Fruit fly (Drosophila melanogaster) whole organism, embryonic: Measurements from ENCODE around the gene CG42299.

Experiments used
- Awh ChIP-seq: fragments of 200-800 bp; sonication (Bioruptor generic); IDR thresholded peaks from 2 replicates; pipeline ENCODE4, ENCODE4 v1.3.6; 2022; ENCODE audit warnings: missing biosample characterization, missing genetic modification characterization
- CG10462 ChIP-seq: fragments of 200-800 bp; sonication (Bioruptor generic); optimal IDR thresholded peaks from 2 replicates; lab custom pipeline; 2016; ENCODE audit warnings: missing biosample characterization, missing genetic modification characterization
- CG11504 ChIP-seq: fragments of 200-800 bp; sonication (Bioruptor generic); optimal IDR thresholded peaks from 3 replicates; lab custom pipeline; 2019; ENCODE audit warnings: missing biosample characterization, mild to moderate bottlenecking, missing genetic modification characterization, moderate library complexity
- CG12071 ChIP-seq: fragments of 200-800 bp; sonication (Bioruptor generic); optimal IDR thresholded peaks from 3 replicates; lab custom pipeline; 2018; ENCODE audit warnings: missing biosample characterization, mild to moderate bottlenecking, missing genetic modification characterization
- CG12219 ChIP-seq: fragments of 200-800 bp; sonication (Bioruptor generic); optimal IDR thresholded peaks from 3 replicates; lab custom pipeline; 2018; ENCODE audit warnings: missing biosample characterization, mild to moderate bottlenecking, missing genetic modification characterization
- CG12299 ChIP-seq: fragments of 200-800 bp; sonication (Bioruptor generic); optimal IDR thresholded peaks from 2 replicates; lab custom pipeline; 2018; ENCODE audit warnings: missing biosample characterization, mild to moderate bottlenecking, missing genetic modification characterization
- CG14667 ChIP-seq: fragments of 200-800 bp; sonication (Bioruptor generic); IDR thresholded peaks from 2 replicates; pipeline ENCODE4 v1.3.6; 2022; ENCODE audit warnings: missing biosample characterization, missing genetic modification characterization
- CG15011 ChIP-seq: fragments of 200-800 bp; sonication (Bioruptor generic); optimal IDR thresholded peaks from 3 replicates; lab custom pipeline; 2018; ENCODE audit warnings: missing biosample characterization, mild to moderate bottlenecking, missing genetic modification characterization
- CG15514 ChIP-seq: fragments of 200-800 bp; sonication (Bioruptor generic); optimal IDR thresholded peaks from 3 replicates; lab custom pipeline; 2017; ENCODE audit warnings: missing biosample characterization, missing genetic modification characterization, mild to moderate bottlenecking, moderate library complexity, missing genetic modification reagents
- CG1603 ChIP-seq: fragments of 200-800 bp; sonication (Bioruptor generic); optimal IDR thresholded peaks from 2 replicates; lab custom pipeline; 2019; ENCODE audit warnings: missing biosample characterization, mild to moderate bottlenecking, missing genetic modification characterization, moderate library complexity
- CG17612 ChIP-seq: fragments of 200-800 bp; sonication (Bioruptor generic); IDR thresholded peaks from 2 replicates; pipeline ENCODE4 v1.3.6; 2022; ENCODE audit warnings: missing biosample characterization, missing genetic modification characterization
- CG18262 ChIP-seq: fragments of 200-800 bp; optimal IDR thresholded peaks from 3 replicates; lab custom pipeline; 2019; ENCODE audit warnings: missing biosample characterization, mild to moderate bottlenecking, missing genetic modification characterization, moderate library complexity
- CG18599 ChIP-seq: fragments of 200-800 bp; sonication (Bioruptor generic); optimal IDR thresholded peaks from 3 replicates; lab custom pipeline; 2017; ENCODE audit warnings: missing biosample characterization, missing genetic modification characterization, mild to moderate bottlenecking, moderate library complexity, missing genetic modification reagents
- CG4328 ChIP-seq: fragments of 200-800 bp; sonication (Bioruptor generic); optimal IDR thresholded peaks from 3 replicates; lab custom pipeline; 2017; ENCODE audit warnings: missing biosample characterization, missing genetic modification reagents, missing genetic modification characterization
- CG7271 ChIP-seq: fragments of 200-800 bp; sonication (Bioruptor generic); optimal IDR thresholded peaks from 2 replicates; lab custom pipeline; 2018; ENCODE audit warnings: missing biosample characterization, mild to moderate bottlenecking, missing genetic modification characterization, moderate library complexity
- CG7786 ChIP-seq: fragments of 200-800 bp; sonication (Bioruptor generic); optimal IDR thresholded peaks from 2 replicates; lab custom pipeline; 2016; ENCODE audit warnings: missing biosample characterization, missing genetic modification characterization
- CG9609 ChIP-seq: fragments of 200-800 bp; sonication (Bioruptor generic); optimal IDR thresholded peaks from 3 replicates; lab custom pipeline; 2016; ENCODE audit warnings: missing biosample characterization, missing genetic modification characterization
- CTCF ChIP-seq: fragments of 200-800 bp; sonication (Bioruptor generic); optimal IDR thresholded peaks from 2 replicates; lab custom pipeline; 2017; ENCODE audit warnings: missing biosample characterization, mild to moderate bottlenecking, missing genetic modification characterization, moderate library complexity
- Dad ChIP-seq: fragments of 200-800 bp; sonication (Bioruptor generic); optimal IDR thresholded peaks from 3 replicates; lab custom pipeline; 2016; ENCODE audit warnings: missing biosample characterization, missing genetic modification characterization
- Deaf1 ChIP-seq: fragments of 200-800 bp; optimal IDR thresholded peaks from 3 replicates; lab custom pipeline; 2019; ENCODE audit warnings: missing biosample characterization, mild to moderate bottlenecking, missing genetic modification characterization, moderate library complexity
- Fer3 ChIP-seq: fragments of 200-800 bp; sonication (Bioruptor generic); optimal IDR thresholded peaks from 2 replicates; lab custom pipeline; 2018; ENCODE audit warnings: missing biosample characterization, mild to moderate bottlenecking, missing genetic modification characterization, moderate library complexity
- Hr78 ChIP-seq, 2 experiments: fragments of 200-800 bp in 1 of 2; fragments of >200 bp in 1 of 2; sonication (Bioruptor generic) in 1 of 2; optimal IDR thresholded peaks; 2 replicates each; lab custom pipeline; 2017 to 2019; ENCODE audit warnings: missing biosample characterization in 2 of 2, missing genetic modification characterization in 2 of 2, mild to moderate bottlenecking in 1 of 2, moderate library complexity in 1 of 2
- Jarid2 ChIP-seq: fragments of 200-800 bp; sonication (Bioruptor generic); optimal IDR thresholded peaks from 3 replicates; lab custom pipeline; 2017; ENCODE audit warnings: mild to moderate bottlenecking, missing biosample characterization, missing genetic modification reagents, missing genetic modification characterization
- NC2α ChIP-seq: fragments of 200-800 bp; sonication (Bioruptor generic); optimal IDR thresholded peaks from 2 replicates; lab custom pipeline; 2016; ENCODE audit warnings: missing biosample characterization, missing genetic modification characterization
- Ptx1 ChIP-seq: fragments of 200-800 bp; sonication (Bioruptor generic); IDR thresholded peaks from 2 replicates; pipeline ENCODE4 v1.3.6; 2022; ENCODE audit warnings: missing biosample characterization, missing genetic modification characterization
- Rx ChIP-seq: fragments of 200-800 bp; sonication (Bioruptor generic); IDR thresholded peaks from 2 replicates; pipeline ENCODE4 v1.3.6; 2022; ENCODE audit warnings: missing biosample characterization, missing genetic modification characterization
- Scr ChIP-seq: fragments of 200-800 bp; sonication (Bioruptor generic); IDR thresholded peaks from 2 replicates; pipeline ENCODE4 v1.3.6; 2022; ENCODE audit warnings: missing biosample characterization, missing genetic modification characterization; ENCODE audit not compliant: partially characterized antibody
- Sin3A ChIP-seq: fragments of >200 bp; optimal IDR thresholded peaks from 2 replicates; lab custom pipeline; 2018
- Sox100B ChIP-seq: fragments of 200-800 bp; sonication (Bioruptor generic); optimal IDR thresholded peaks from 3 replicates; lab custom pipeline; 2018; ENCODE audit warnings: missing biosample characterization, mild to moderate bottlenecking, missing genetic modification characterization
- Tbp ChIP-seq: fragments of >200 bp; optimal IDR thresholded peaks from 2 replicates; lab custom pipeline; 2018; ENCODE audit warnings: missing biosample characterization, missing genetic modification characterization
- ab ChIP-seq: fragments of 200-800 bp; sonication (Bioruptor generic); optimal IDR thresholded peaks from 2 replicates; lab custom pipeline; 2016; ENCODE audit warnings: missing biosample characterization, missing genetic modification characterization
- az2 ChIP-seq: fragments of 200-800 bp; sonication (Bioruptor generic); optimal IDR thresholded peaks from 3 replicates; lab custom pipeline; 2016; ENCODE audit warnings: missing biosample characterization, missing genetic modification characterization
- bab2 ChIP-seq: fragments of 200-800 bp; sonication (Bioruptor generic); optimal IDR thresholded peaks from 2 replicates; lab custom pipeline; 2016; ENCODE audit warnings: missing biosample characterization, missing genetic modification characterization
- bowl ChIP-seq: fragments of 200-800 bp; sonication (Bioruptor generic); IDR thresholded peaks from 2 replicates; pipeline ENCODE4 v1.3.6; 2022; ENCODE audit warnings: missing biosample characterization, missing genetic modification characterization
- dysf ChIP-seq: fragments of 200-800 bp; sonication (Bioruptor generic); IDR thresholded peaks from 3 replicates; pipeline ENCODE4 v1.3.6; 2022; ENCODE audit warnings: missing biosample characterization, missing genetic modification characterization
- eve ChIP-seq, 2 experiments: fragments of >200 bp; optimal IDR thresholded peaks; 2 replicates each; lab custom pipeline; 2017; ENCODE audit warnings: missing biosample characterization in 2 of 2, missing genetic modification characterization in 2 of 2
- fd96Cb ChIP-seq: fragments of 200-800 bp; sonication (Bioruptor generic); optimal IDR thresholded peaks from 2 replicates; lab custom pipeline; 2018; ENCODE audit warnings: missing biosample characterization, mild to moderate bottlenecking, missing genetic modification characterization, moderate library complexity
- gfzf ChIP-seq: fragments of 200-800 bp; sonication (Bioruptor generic); optimal IDR thresholded peaks from 2 replicates; lab custom pipeline; 2016; ENCODE audit warnings: missing biosample characterization, mild to moderate bottlenecking, missing genetic modification characterization, moderate library complexity
- grau ChIP-seq: fragments of 200-800 bp; optimal IDR thresholded peaks from 3 replicates; lab custom pipeline; 2019; ENCODE audit warnings: missing biosample characterization, mild to moderate bottlenecking, missing genetic modification characterization, moderate library complexity
- gsb ChIP-seq: fragments of 200-800 bp; sonication (Bioruptor generic); IDR thresholded peaks from 2 replicates; pipeline ENCODE4 v1.3.6; 2022; ENCODE audit warnings: missing biosample characterization, missing genetic modification characterization
- hb ChIP-seq: fragments of 200-800 bp; sonication (Bioruptor generic); IDR thresholded peaks from 3 replicates; pipeline ENCODE4 v1.3.6; 2022; ENCODE audit warnings: missing biosample characterization, missing genetic modification characterization; ENCODE audit not compliant: partially characterized antibody
- p53 ChIP-seq: fragments of 200-800 bp; sonication (Bioruptor generic); optimal IDR thresholded peaks from 2 replicates; lab custom pipeline; 2016; ENCODE audit warnings: missing biosample characterization, missing genetic modification characterization
- pros ChIP-seq: fragments of 200-800 bp; sonication (Bioruptor generic); optimal IDR thresholded peaks from 3 replicates; lab custom pipeline; 2019; ENCODE audit warnings: missing biosample characterization, mild to moderate bottlenecking, missing genetic modification characterization, moderate library complexity
- slp2 ChIP-seq: fragments of 200-800 bp; sonication (Bioruptor generic); optimal IDR thresholded peaks from 2 replicates; lab custom pipeline; 2016; ENCODE audit warnings: missing biosample characterization, missing genetic modification characterization
- so ChIP-seq: fragments of 200-800 bp; sonication (Bioruptor generic); IDR thresholded peaks from 3 replicates; pipeline ENCODE4 v1.3.6; 2022; ENCODE audit warnings: missing biosample characterization, missing genetic modification characterization
- sob ChIP-seq: fragments of 200-800 bp; sonication (Bioruptor generic); IDR thresholded peaks from 2 replicates; pipeline ENCODE4 v1.3.6; 2022; ENCODE audit warnings: missing biosample characterization, missing genetic modification characterization
- sug ChIP-seq: fragments of 200-800 bp; optimal IDR thresholded peaks from 2 replicates; lab custom pipeline; 2019; ENCODE audit warnings: missing biosample characterization, mild to moderate bottlenecking, missing genetic modification characterization, moderate library complexity
- tio ChIP-seq: fragments of 200-800 bp; sonication (Bioruptor generic); optimal IDR thresholded peaks from 2 replicates; lab custom pipeline; 2017; ENCODE audit warnings: missing biosample characterization, missing genetic modification characterization, inconsistent platforms
- trh ChIP-seq: fragments of 200-800 bp; sonication (Bioruptor generic); optimal IDR thresholded peaks from 2 replicates; lab custom pipeline; 2016; ENCODE audit warnings: missing biosample characterization, missing genetic modification characterization
- twi ChIP-seq: fragments of 200-800 bp; optimal IDR thresholded peaks from 2 replicates; lab custom pipeline; 2019; ENCODE audit warnings: missing biosample characterization, mild to moderate bottlenecking, missing genetic modification characterization, moderate library complexity
- unpg ChIP-seq: fragments of 200-800 bp; sonication (Bioruptor generic); optimal IDR thresholded peaks from 3 replicates; lab custom pipeline; 2018; ENCODE audit warnings: missing biosample characterization, mild to moderate bottlenecking, missing genetic modification characterization, moderate library complexity

Gene CG42299

DNA sequence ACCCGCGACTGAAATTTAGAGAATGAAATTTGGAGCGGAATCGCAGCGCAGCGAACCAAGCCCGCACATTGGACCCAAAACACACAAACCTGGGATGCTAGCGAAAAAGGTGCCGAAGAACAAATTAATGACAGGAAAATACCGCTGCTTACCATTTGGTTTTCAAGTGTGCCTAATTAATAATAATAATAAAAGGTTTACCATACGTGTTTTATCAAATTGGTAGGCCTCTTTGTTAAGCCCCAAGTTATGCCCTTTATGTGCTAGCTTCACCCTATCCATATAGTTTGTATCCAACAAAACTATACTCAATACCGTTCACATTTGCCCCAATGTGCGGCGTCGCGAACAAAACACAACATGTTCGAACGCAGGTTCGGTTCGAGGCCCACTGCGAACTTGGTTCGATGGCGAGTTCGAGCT, 21.2 kb downstream of the CG42299 start, which contains the start of gene Ac13E (continued):
- TF ChIP-seq CG4328 (peak; percentile 83), CG12071 (peak; percentile 75), Scr (GFP tag; lab: Robert Waterston, UW) (peak; percentile 57), Hr78 (GFP tag; optimal IDR thresholded peaks at IDR 0.05; lab: Kevin White, UChicago) (peak in 1 of 2 experiments; percentile 62), Deaf1 (tag; lab: Kevin White, UChicago) (peak; percentile 70), CG1603 (tag; lab: Kevin White, UChicago) (peak; percentile 85), sug (tag; lab: Kevin White, UChicago) (peak; percentile 87), CG7271 (tag; lab: Kevin White, UChicago) (peak; percentile 43), Awh (GFP tag; lab: Robert Waterston, UW) (peak; percentile 80), eve (GFP tag; optimal IDR thresholded peaks at IDR 0.05; lab: Kevin White, UChicago) (peak; percentile 33 to 95), unpg (GFP tag; lab: Kevin White, UChicago) (peak; percentile 92), NC2α (GFP tag; lab: Kevin White, UChicago) (peak; percentile 66), CTCF (peak; percentile 56), bowl (GFP tag; lab: Robert Waterston, UW) (peak; percentile 56; the same call in 1 of the 2 replicates), Sin3A (lab: Kevin White, UChicago) (no peak), CG14667 (GFP tag; lab: Robert Waterston, UW) (peak; percentile 70), tio (peak; percentile 86), ab (GFP tag; lab: Kevin White, UChicago) (peak; percentile 7), Dad (peak; percentile 75), so (GFP tag; lab: Robert Waterston, UW) (peak; percentile 92), az2 (peak; percentile 89), Sox100B (GFP tag; lab: Kevin White, UChicago) (peak; percentile 93), pros (GFP tag; lab: Kevin White, UChicago) (peak; percentile 44), sob (GFP tag; lab: Robert Waterston, UW) (peak; percentile 82; the same call in 1 of the 2 replicates), Jarid2 (GFP tag; lab: Kevin White, UChicago) (peak; percentile 78), trh (GFP tag; lab: Kevin White, UChicago) (peak; percentile 71), Rx (GFP tag; lab: Robert Waterston, UW) (peak; percentile 64; the same call in 1 of the 2 replicates), Tbp (GFP tag; lab: Kevin White, UChicago) (no peak), Ptx1 (GFP tag; lab: Robert Waterston, UW) (peak; percentile 89), grau (tag; lab: Kevin White, UChicago) (peak; percentile 92), CG17612 (GFP tag; lab: Robert Waterston, UW) (0 out of 2 replicates have a peak, but pooled peaks have one; percentile 56), CG15011 (peak; percentile 79), gfzf (GFP tag; lab: Kevin White, UChicago) (no peak), CG18599 (GFP tag; lab: Kevin White, UChicago) (peak; percentile 93), dysf (GFP tag; lab: Robert Waterston, UW) (peak; percentile 91), fd96Cb (tag; lab: Kevin White, UChicago) (peak; percentile 90), CG9609 (GFP tag; lab: Kevin White, UChicago) (peak; percentile 68), CG10462 (peak; percentile 79), CG15514 (GFP tag; lab: Kevin White, UChicago) (peak; percentile 81), twi (tag; lab: Kevin White, UChicago) (peak; percentile 77), CG7786 (GFP tag; lab: Kevin White, UChicago) (peak; percentile 75), CG12299 (tag; lab: Kevin White, UChicago) (peak; percentile 86), bab2 (GFP tag; lab: Kevin White, UChicago) (peak; percentile 69), CG12219 (GFP tag; lab: Kevin White, UChicago) (peak; percentile 84), p53 (peak; percentile 20), CG11504 (tag; lab: Kevin White, UChicago) (peak; percentile 92), gsb (GFP tag; lab: Robert Waterston, UW) (peak; percentile 82), hb (peak; percentile 80; the same call in 2 of the 3 replicates), Fer3 (tag; lab: Kevin White, UChicago) (peak; percentile 85), slp2 (GFP tag; lab: Kevin White, UChicago) (peak; percentile 74), CG18262 (peak; percentile 93)
